Worm (Caenorhabditis elegans) whole organism, L3 larva: ENCODE data around the gene F48F5.6.

Experiments used
- R02D3.7 ChIP-seq: fragments of 150-350 bp; optimal IDR thresholded peaks from 2 replicates; lab custom pipeline; 2014; ENCODE audit warnings: missing biosample characterization, missing genetic modification characterization
- ZK546.5 ChIP-seq: sonication (generic microtip); optimal IDR thresholded peaks from 2 replicates; lab custom pipeline; 2017; ENCODE audit warnings: missing biosample characterization, missing genetic modification characterization
- aly-2 ChIP-seq: fragments of 150-350 bp; optimal IDR thresholded peaks from 2 replicates; lab custom pipeline; 2014; ENCODE audit warnings: missing biosample characterization, missing genetic modification characterization
- ama-1 ChIP-seq: fragments of 150-350 bp; optimal IDR thresholded peaks from 2 replicates; lab custom pipeline; 2018
- ceh-16 ChIP-seq: sonication (generic microtip); optimal IDR thresholded peaks from 2 replicates; lab custom pipeline; 2017; ENCODE audit warnings: missing biosample characterization, missing genetic modification characterization
- ceh-28 ChIP-seq: fragments of 150-350 bp; optimal IDR thresholded peaks from 2 replicates; lab custom pipeline; 2014; ENCODE audit warnings: missing biosample characterization, missing genetic modification reagents, missing genetic modification characterization
- ceh-9 ChIP-seq: sonication (generic microtip); optimal IDR thresholded peaks from 2 replicates; lab custom pipeline; 2018; ENCODE audit warnings: missing biosample characterization, missing genetic modification characterization
- daf-12 ChIP-seq: fragments of 150-350 bp; optimal IDR thresholded peaks from 2 replicates; lab custom pipeline; 2014; ENCODE audit warnings: missing biosample characterization, missing genetic modification reagents, missing genetic modification characterization
- egl-5 ChIP-seq: fragments of 150-350 bp; optimal IDR thresholded peaks from 2 replicates; lab custom pipeline; 2017; ENCODE audit warnings: missing biosample characterization, missing genetic modification reagents, missing genetic modification characterization, inconsistent platforms
- elt-1 ChIP-seq: fragments of 150-350 bp; optimal IDR thresholded peaks from 2 replicates; lab custom pipeline; 2014; ENCODE audit warnings: missing biosample characterization, missing genetic modification characterization
- elt-2 ChIP-seq: sonication (generic microtip); optimal IDR thresholded peaks from 2 replicates; lab custom pipeline; 2016; ENCODE audit warnings: missing genetic modification reagents, mild to moderate bottlenecking, missing genetic modification characterization, missing compliant biosample characterization
- elt-3 ChIP-seq, 3 experiments: fragments of 150-350 bp in 1 of 3; sonication (generic microtip) in 2 of 3; optimal IDR thresholded peaks; 2 replicates in 2 of 3; 4 replicates in 1 of 3; lab custom pipeline; 2014 to 2017; ENCODE audit warnings: missing biosample characterization in 3 of 3, missing genetic modification characterization in 3 of 3
- eor-1 ChIP-seq, 2 experiments: fragments of 150-350 bp; optimal IDR thresholded peaks; 2 replicates each; lab custom pipeline; 2014 to 2018; ENCODE audit warnings: missing biosample characterization in 2 of 2, missing genetic modification characterization in 2 of 2
- fkh-10 ChIP-seq: sonication (generic microtip); optimal IDR thresholded peaks from 2 replicates; lab custom pipeline; 2017; ENCODE audit warnings: missing biosample characterization, missing genetic modification reagents, missing genetic modification characterization
- fkh-2 ChIP-seq: fragments of 150-350 bp; optimal IDR thresholded peaks from 2 replicates; lab custom pipeline; 2014; ENCODE audit warnings: missing biosample characterization, missing genetic modification reagents, missing genetic modification characterization
- fos-1 ChIP-seq: fragments of 150-350 bp; optimal IDR thresholded peaks from 2 replicates; lab custom pipeline; 2014; ENCODE audit warnings: missing biosample characterization, missing genetic modification characterization
- jun-1 ChIP-seq: fragments of 150-350 bp; optimal IDR thresholded peaks from 2 replicates; lab custom pipeline; 2014; ENCODE audit warnings: missing biosample characterization, missing genetic modification reagents, missing genetic modification characterization
- lin-15B ChIP-seq: fragments of 150-350 bp; optimal IDR thresholded peaks from 2 replicates; lab custom pipeline; 2014; ENCODE audit warnings: missing biosample characterization, missing genetic modification characterization
- lsy-12 ChIP-seq: sonication (generic microtip); optimal IDR thresholded peaks from 2 replicates; lab custom pipeline; 2016; ENCODE audit warnings: mild to moderate bottlenecking, missing genetic modification characterization, missing compliant biosample characterization
- mdl-1 ChIP-seq: fragments of 150-350 bp; optimal IDR thresholded peaks from 2 replicates; lab custom pipeline; 2014; ENCODE audit warnings: missing biosample characterization, missing genetic modification characterization
- mml-1 ChIP-seq: fragments of 150-350 bp; sonication (generic microtip); optimal IDR thresholded peaks from 3 replicates; lab custom pipeline; 2014; ENCODE audit warnings: missing biosample characterization, missing genetic modification characterization
- nhr-11 ChIP-seq: fragments of 150-350 bp; optimal IDR thresholded peaks from 2 replicates; lab custom pipeline; 2014; ENCODE audit warnings: missing biosample characterization, missing genetic modification characterization
- nhr-12 ChIP-seq: fragments of 150-350 bp; optimal IDR thresholded peaks from 2 replicates; lab custom pipeline; 2014; ENCODE audit warnings: missing biosample characterization, missing genetic modification characterization
- nhr-237 ChIP-seq: fragments of 150-350 bp; optimal IDR thresholded peaks from 2 replicates; lab custom pipeline; 2014; ENCODE audit warnings: missing biosample characterization, missing genetic modification characterization
- nhr-25 ChIP-seq: sonication (generic microtip); optimal IDR thresholded peaks from 2 replicates; lab custom pipeline; 2017; ENCODE audit warnings: missing biosample characterization, missing genetic modification characterization
- nhr-28 ChIP-seq: fragments of 150-350 bp; optimal IDR thresholded peaks from 2 replicates; lab custom pipeline; 2014; ENCODE audit warnings: missing biosample characterization, missing genetic modification characterization
- nhr-43 ChIP-seq: sonication (generic microtip); optimal IDR thresholded peaks from 2 replicates; lab custom pipeline; 2016; ENCODE audit warnings: mild to moderate bottlenecking, missing genetic modification characterization, missing compliant biosample characterization; ENCODE audit not compliant: poor library complexity, severe bottlenecking
- nhr-67 ChIP-seq: fragments of 150-350 bp; optimal IDR thresholded peaks from 2 replicates; lab custom pipeline; 2014; ENCODE audit warnings: missing biosample characterization, missing genetic modification characterization
- pha-4 ChIP-seq: fragments of 150-350 bp; optimal IDR thresholded peaks from 2 replicates; lab custom pipeline; 2014; ENCODE audit warnings: missing biosample characterization, missing genetic modification reagents, missing genetic modification characterization
- pqm-1 ChIP-seq: fragments of 150-350 bp; optimal IDR thresholded peaks from 2 replicates; lab custom pipeline; 2017; ENCODE audit warnings: missing biosample characterization, missing genetic modification characterization, inconsistent platforms
- sea-2 ChIP-seq: fragments of 150-350 bp; sonication (generic microtip); optimal IDR thresholded peaks from 4 replicates; lab custom pipeline; 2014; ENCODE audit warnings: missing biosample characterization, missing genetic modification reagents, missing genetic modification characterization
- skn-1 ChIP-seq: fragments of 150-350 bp; optimal IDR thresholded peaks from 2 replicates; lab custom pipeline; 2014; ENCODE audit warnings: missing biosample characterization, missing genetic modification characterization
- tbx-2 ChIP-seq: sonication (generic microtip); optimal IDR thresholded peaks from 2 replicates; lab custom pipeline; 2016; ENCODE audit warnings: mild to moderate bottlenecking, missing genetic modification characterization, missing compliant biosample characterization
- unc-39 ChIP-seq: sonication (generic microtip); optimal IDR thresholded peaks from 4 replicates; lab custom pipeline; 2017; ENCODE audit warnings: missing biosample characterization, missing genetic modification characterization
- unc-62 ChIP-seq: fragments of 150-350 bp; sonication (generic microtip); optimal IDR thresholded peaks from 4 replicates; lab custom pipeline; 2014; ENCODE audit warnings: missing biosample characterization, missing genetic modification reagents, missing genetic modification characterization
- zag-1 ChIP-seq: fragments of 150-350 bp; optimal IDR thresholded peaks from 2 replicates; lab custom pipeline; 2014; ENCODE audit warnings: missing biosample characterization, missing genetic modification characterization
- ztf-4 ChIP-seq: fragments of 150-350 bp; optimal IDR thresholded peaks from 2 replicates; lab custom pipeline; 2014; ENCODE audit warnings: missing biosample characterization, missing genetic modification characterization

The F48F5.6 gene

DNA sequence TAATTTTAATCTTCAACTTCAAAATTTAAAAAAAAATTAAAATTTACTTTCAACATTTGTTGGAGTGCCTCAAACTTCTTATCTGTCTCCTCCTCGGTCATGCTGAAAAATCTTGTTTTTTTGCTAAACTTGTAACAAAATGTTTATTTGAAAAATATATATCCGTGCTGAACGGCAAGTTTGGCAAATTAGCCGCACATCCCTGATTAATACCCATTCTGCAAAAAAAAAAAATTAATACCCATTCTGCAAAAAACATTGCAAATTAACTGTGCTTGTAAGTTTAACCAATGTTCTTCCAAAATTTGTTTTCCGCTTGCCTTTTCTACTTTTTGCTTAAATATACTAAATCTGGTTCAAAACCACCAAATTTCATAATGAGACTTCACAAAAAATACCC is at the start of gene F48F5.6:
Gene F48F5.6, minus strand, starts transcription at position 101 of the 400 bp plus-strand sequence.
- TF ChIP-seq ceh-16 (tag; lab: Kevin White, UChicago) (no peak), ceh-28 (no peak), fos-1 (tag; lab: Kevin White, UChicago) (no peak), ztf-4 (tag; lab: Kevin White, UChicago) (no peak), elt-3 (tag; optimal IDR thresholded peaks at IDR 0.05; lab: Kevin White, UChicago) (no peak), eor-1 (tag; optimal IDR thresholded peaks at IDR 0.05; lab: Kevin White, UChicago) (no peak), fkh-2 (no peak), unc-62 (GFP tag; lab: Kevin White, UChicago) (no peak), ceh-9 (tag; lab: Kevin White, UChicago) (no peak), lsy-12 (no peak), unc-39 (no peak), jun-1 (tag; lab: Kevin White, UChicago) (no peak), aly-2 (tag; lab: Kevin White, UChicago) (no peak), nhr-28 (tag; lab: Kevin White, UChicago) (no peak), egl-5 (tag; lab: Kevin White, UChicago) (no peak), R02D3.7 (tag; lab: Kevin White, UChicago) (no peak), sea-2 (no peak), skn-1 (tag; lab: Kevin White, UChicago) (no peak), nhr-43 (tag; lab: Kevin White, UChicago) (no peak)

DNA sequence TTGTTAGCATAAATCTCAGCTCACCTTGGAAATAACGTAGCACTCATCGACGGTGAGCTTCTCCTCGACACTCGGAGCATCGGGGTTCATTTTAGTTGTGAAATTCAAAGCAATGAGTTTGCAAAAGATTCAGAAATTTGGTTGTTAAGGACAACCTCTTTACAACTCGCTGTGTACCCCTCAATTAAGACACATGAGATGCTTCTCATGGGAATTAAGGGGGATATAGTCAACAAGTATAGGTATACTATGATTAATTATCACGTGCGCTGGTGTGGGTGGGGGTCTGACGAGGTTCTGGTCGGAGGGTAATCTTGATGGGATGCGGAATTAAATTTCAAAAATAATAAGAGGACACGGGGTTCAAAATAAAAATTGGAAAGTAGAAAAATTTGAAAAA is 47.4 kb upstream of the F48F5.6 start, which contains the start of gene dct-14:
Gene dct-14, minus strand, starts transcription at position 101 of the 400 bp plus-strand sequence.
- no peak for TF ChIP-seq lsy-12
- no peak for TF ChIP-seq nhr-67 (tag; lab: Kevin White, UChicago)
- no peak for TF ChIP-seq pqm-1 (tag; lab: Kevin White, UChicago)
- no peak for TF ChIP-seq nhr-28 (tag; lab: Kevin White, UChicago)

DNA sequence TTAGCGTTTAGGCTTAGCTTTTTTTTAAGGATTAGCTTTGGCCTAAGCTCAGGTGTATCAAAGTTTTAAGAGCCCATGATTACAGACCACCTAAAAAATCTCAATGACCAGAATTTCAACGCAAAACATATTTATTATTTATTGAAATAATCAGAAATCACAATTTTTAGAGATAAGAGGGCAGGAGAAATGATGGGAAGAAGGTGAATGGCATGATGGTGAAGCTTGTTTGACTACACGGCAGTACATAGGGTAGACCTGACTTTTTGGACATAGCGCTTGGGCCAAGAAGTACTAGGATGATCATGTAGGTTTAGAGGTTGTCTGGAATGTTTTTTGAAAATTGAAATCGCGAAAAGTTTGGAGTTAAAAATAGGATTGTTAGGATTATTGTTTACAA is 46.7 kb upstream of the F48F5.6 start:
- TF ChIP-seq elt-2 (tag; lab: Kevin White, UChicago): peak; percentile 30
- peak; percentile 8 for TF ChIP-seq pqm-1 (tag; lab: Kevin White, UChicago)
- no peak for TF ChIP-seq unc-39

DNA sequence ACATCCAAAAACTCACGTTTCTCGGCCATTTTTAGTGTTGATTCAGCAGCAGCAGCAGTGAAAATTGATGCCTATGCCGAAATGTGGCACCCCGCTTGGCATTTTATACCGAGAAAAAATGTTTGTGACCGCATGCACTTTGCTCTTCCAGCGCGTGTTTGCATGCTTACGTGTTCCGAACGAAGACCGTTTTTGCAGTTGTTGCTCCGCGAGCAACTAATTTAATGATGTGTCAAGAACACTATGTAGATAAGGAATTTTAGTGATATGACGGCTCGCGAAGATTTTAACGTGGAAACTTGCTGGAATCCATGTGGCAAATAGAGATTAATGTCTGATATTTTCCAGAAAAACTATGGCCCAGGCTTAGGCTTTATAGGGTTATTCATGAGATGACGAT is 46.0 kb upstream of the F48F5.6 start, which contains the start of gene dct-16:
Gene dct-16, minus strand, starts transcription at position 78 of the 400 bp plus-strand sequence.
- TF ChIP-seq ama-1 (peak; percentile 39), pqm-1 (tag; lab: Kevin White, UChicago) (peak; percentile 90), elt-2 (tag; lab: Kevin White, UChicago) (peak; percentile 97), nhr-237 (no peak), pha-4 (tag; lab: Kevin White, UChicago) (no peak), elt-3 (tag; optimal IDR thresholded peaks at IDR 0.05; lab: Kevin White, UChicago) (no peak)
- TF ChIP-seq, all 47 proteins: peak for 3

DNA sequence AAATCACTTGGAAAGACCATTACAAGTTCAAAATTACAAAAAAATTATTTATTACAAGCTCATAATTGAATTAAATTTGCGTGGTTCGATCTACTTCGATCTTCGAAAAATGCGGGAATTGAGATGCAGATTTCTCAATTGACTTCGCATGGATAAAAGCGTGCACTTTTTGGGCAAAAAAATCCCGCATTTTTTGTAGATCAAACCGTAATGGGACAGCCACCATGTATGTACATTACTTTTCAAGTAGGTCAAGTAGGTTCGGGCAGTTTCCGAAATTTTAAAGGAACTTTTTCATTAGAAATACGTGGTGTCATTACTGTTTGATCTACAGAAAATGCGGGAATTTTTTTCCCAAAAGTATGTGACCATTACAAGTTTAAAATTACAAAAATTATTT is 44.6 kb upstream of the F48F5.6 start:
- no peak for TF ChIP-seq elt-1
- TF ChIP-seq R02D3.7 (tag; lab: Kevin White, UChicago): no peak
- TF ChIP-seq tbx-2: no peak
- no peak for TF ChIP-seq lsy-12
- peak; percentile 2 for TF ChIP-seq nhr-43 (tag; lab: Kevin White, UChicago)
- TF ChIP-seq elt-2 (tag; lab: Kevin White, UChicago): peak; percentile 51
- TF ChIP-seq fos-1 (tag; lab: Kevin White, UChicago): peak; percentile 54
- no peak for TF ChIP-seq ama-1
- no peak for TF ChIP-seq fkh-2

DNA sequence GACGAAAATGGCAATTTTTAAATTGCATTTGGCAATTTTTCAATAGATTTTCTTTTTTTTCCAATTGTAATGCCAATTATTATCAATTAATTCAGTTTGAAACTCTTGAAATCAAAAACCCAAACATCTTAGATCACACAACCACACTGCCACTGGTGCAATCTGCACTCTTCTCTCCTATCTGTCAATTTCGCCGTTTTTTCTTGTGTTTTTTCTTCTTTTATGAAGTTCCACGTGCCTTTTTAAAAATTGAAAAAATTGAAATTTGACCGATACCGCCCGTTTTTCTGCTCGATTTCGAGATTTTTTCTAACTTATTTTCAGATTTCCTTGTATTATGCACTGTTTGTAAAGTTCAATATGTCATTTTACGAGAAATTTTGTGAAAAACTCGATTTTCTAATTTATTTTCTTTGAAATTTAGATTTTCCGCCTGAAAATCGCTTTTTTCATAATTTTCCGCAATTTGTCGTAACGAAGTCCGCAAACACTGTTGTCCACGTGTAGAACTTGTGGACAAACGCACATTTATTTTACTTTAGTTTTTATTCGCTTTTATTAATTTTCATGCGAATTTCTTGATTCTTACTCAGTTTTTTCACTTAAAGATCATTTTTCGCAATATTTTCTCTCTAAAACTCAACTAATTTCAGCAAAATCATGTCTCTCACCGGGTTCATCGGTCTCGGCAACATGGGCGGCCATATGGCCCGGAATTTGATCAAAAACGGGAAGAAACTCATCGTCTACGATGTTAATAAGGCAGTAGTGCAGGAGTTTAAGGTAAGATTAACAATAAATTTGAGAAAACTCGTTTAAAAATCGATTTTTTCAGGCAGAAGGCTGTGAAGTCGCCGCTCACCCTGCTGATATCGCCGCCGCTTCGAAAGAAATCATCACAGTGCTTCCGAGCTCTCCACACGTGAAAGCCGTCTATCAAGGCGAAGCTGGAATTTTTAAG is 40.6 kb upstream of the F48F5.6 start, which contains the start of gene B0250.5:
Gene B0250.5, plus strand, starts transcription at position 654 of the 961 bp plus-strand sequence.
- no peak for TF ChIP-seq aly-2 (tag; lab: Kevin White, UChicago)
- peak; percentile 27 for TF ChIP-seq elt-2 (tag; lab: Kevin White, UChicago)
- TF ChIP-seq zag-1: no peak
- no peak for TF ChIP-seq nhr-12 (tag; lab: Kevin White, UChicago)
- TF ChIP-seq sea-2: no peak
- TF ChIP-seq mml-1: no peak
- TF ChIP-seq ztf-4 (tag; lab: Kevin White, UChicago): no peak
- no peak for TF ChIP-seq fos-1 (tag; lab: Kevin White, UChicago)
- no peak for TF ChIP-seq elt-1
- TF ChIP-seq fkh-10: no peak
- TF ChIP-seq nhr-25 (tag; lab: Kevin White, UChicago): no peak
- TF ChIP-seq tbx-2: no peak
- TF ChIP-seq eor-1 (tag; optimal IDR thresholded peaks at IDR 0.05; lab: Kevin White, UChicago): no peak
- no peak for TF ChIP-seq ceh-16 (tag; lab: Kevin White, UChicago)
- no peak for TF ChIP-seq R02D3.7 (tag; lab: Kevin White, UChicago)
- no peak for TF ChIP-seq lsy-12
- TF ChIP-seq nhr-67 (tag; lab: Kevin White, UChicago): no peak
- no peak for TF ChIP-seq mdl-1 (tag; lab: Kevin White, UChicago)
- no peak for TF ChIP-seq nhr-11
- no peak for TF ChIP-seq unc-39
- TF ChIP-seq fkh-2: no peak
- TF ChIP-seq nhr-237: no peak
- no peak for TF ChIP-seq daf-12 (tag; lab: Kevin White, UChicago)
- TF ChIP-seq skn-1 (tag; lab: Kevin White, UChicago): no peak
- TF ChIP-seq ZK546.5 (tag; lab: Kevin White, UChicago): no peak
- no peak for TF ChIP-seq ceh-9 (tag; lab: Kevin White, UChicago)
- peak; percentile 3 for TF ChIP-seq lin-15B (tag; lab: Kevin White, UChicago)
